Fruit fly (Drosophila melanogaster): ENCODE data around the gene jumu.

Gene jumu

DNA sequence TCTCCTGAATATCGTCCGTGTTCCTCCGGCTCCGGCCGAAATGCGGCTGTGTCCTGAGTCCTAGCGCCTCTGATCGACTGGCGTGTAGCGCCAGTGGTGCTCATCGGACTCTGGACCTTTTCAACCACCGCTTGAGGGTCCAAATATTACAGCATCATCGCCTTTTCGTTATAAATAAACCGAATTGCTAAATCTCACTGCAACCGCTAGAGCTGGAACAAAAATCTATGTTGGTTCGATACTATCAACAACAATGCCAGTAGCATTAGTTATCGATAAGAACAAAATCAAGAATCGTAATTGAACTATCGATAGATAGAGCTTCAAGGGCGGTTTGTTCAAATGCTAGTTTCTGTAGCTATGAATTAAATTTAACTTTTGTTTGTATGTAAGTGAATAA is 57.1 kb downstream of the jumu start, which contains the start of gene CG6325 (continued):
- no peak for TF ChIP-seq dmrt99B (tag; optimal IDR thresholded peaks at IDR 0.05)
- TF ChIP-seq HLH4C (GFP tag; IDR thresholded peaks at IDR 0.05; ENCODE audit: partially characterized antibody): peak; percentile 99
- no peak for TF ChIP-seq p53 (GFP tag; optimal IDR thresholded peaks at IDR 0.05)
- TF ChIP-seq CG7357 (GFP tag; IDR thresholded peaks at IDR 0.05): no peak
- no peak for TF ChIP-seq run (tag; optimal IDR thresholded peaks at IDR 0.05)
- no peak for TF ChIP-seq schlank (tag; optimal IDR thresholded peaks at IDR 0.05)
- TF ChIP-seq CG9727 (GFP tag; optimal IDR thresholded peaks at IDR 0.05): no peak
- no peak for TF ChIP-seq CG10431 (GFP tag; optimal IDR thresholded peaks at IDR 0.05)
- TF ChIP-seq fu2 (GFP tag; optimal IDR thresholded peaks at IDR 0.05): no peak
- no peak for TF ChIP-seq dm (GFP tag; optimal IDR thresholded peaks at IDR 0.05)
- TF ChIP-seq pb (GFP tag; optimal IDR thresholded peaks at IDR 0.05): no peak
- TF ChIP-seq pum (GFP tag; optimal IDR thresholded peaks at IDR 0.05): no peak
- no peak for TF ChIP-seq sim (GFP tag; IDR thresholded peaks at IDR 0.05)
- no peak for TF ChIP-seq lab (GFP tag; optimal IDR thresholded peaks at IDR 0.05)
- no peak for TF ChIP-seq ara (GFP tag; IDR thresholded peaks at IDR 0.05)
- peak; percentile 33; the same call in 1 of the 2 replicates for TF ChIP-seq bowl (GFP tag; IDR thresholded peaks at IDR 0.05)
- TF ChIP-seq lbe (GFP tag; optimal IDR thresholded peaks at IDR 0.05): peak; percentile 16
- TF ChIP-seq ro (GFP tag; IDR thresholded peaks at IDR 0.05): no peak
- no peak for TF ChIP-seq CG14050 (GFP tag; IDR thresholded peaks at IDR 0.05)
- TF ChIP-seq B-H2 (GFP tag; optimal IDR thresholded peaks at IDR 0.05): peak; percentile 16
- no peak for TF ChIP-seq ham (GFP tag; IDR thresholded peaks at IDR 0.05)
- no peak for TF ChIP-seq dimm (GFP tag; IDR thresholded peaks at IDR 0.05)
- no peak for TF ChIP-seq MTF-1 (GFP tag; optimal IDR thresholded peaks at IDR 0.05; ENCODE audit: borderline replicate concordance)
- TF ChIP-seq exex (tag; optimal IDR thresholded peaks at IDR 0.05): no peak
- TF ChIP-seq Sin3A (optimal IDR thresholded peaks at IDR 0.05): peak; percentile 10
- TF ChIP-seq zfh1 (GFP tag; IDR thresholded peaks at IDR 0.05): no peak
- TF ChIP-seq HLHmδ (GFP tag; optimal IDR thresholded peaks at IDR 0.05): no peak
- TF ChIP-seq CG3163 (GFP tag; optimal IDR thresholded peaks at IDR 0.05): no peak
- peak; percentile 98 for TF ChIP-seq hb (GFP tag; IDR thresholded peaks at IDR 0.05; ENCODE audit: partially characterized antibody)
- peak; percentile 33 for TF ChIP-seq CG10267 (tag; optimal IDR thresholded peaks at IDR 0.05)
- TF ChIP-seq peb (GFP tag; IDR thresholded peaks at IDR 0.05): no peak
- TF ChIP-seq CG10979 (tag; optimal IDR thresholded peaks at IDR 0.05): no peak
- no peak for TF ChIP-seq CG8388 (GFP tag; optimal IDR thresholded peaks at IDR 0.05)
- TF ChIP-seq CG6791 (GFP tag; IDR thresholded peaks at IDR 0.05; ENCODE audit: partially characterized antibody): peak; percentile 99
- no peak for TF ChIP-seq oc (tag; optimal IDR thresholded peaks at IDR 0.05)
- TF ChIP-seq jumu (GFP tag; optimal IDR thresholded peaks at IDR 0.05): no peak
- TF ChIP-seq CG12071 (GFP tag; optimal IDR thresholded peaks at IDR 0.05): no peak
- TF ChIP-seq CkIIα-i1 (GFP tag; IDR thresholded peaks at IDR 0.05): no peak
- TF ChIP-seq CG34422 (GFP tag; IDR thresholded peaks at IDR 0.05): no peak
- no peak for TF ChIP-seq CG10321 (GFP tag; IDR thresholded peaks at IDR 0.05)
- peak; percentile 59 for TF ChIP-seq MESR4 (GFP tag; optimal IDR thresholded peaks at IDR 0.05)
- no peak for TF ChIP-seq chn (GFP tag; optimal IDR thresholded peaks at IDR 0.05)
- no peak for TF ChIP-seq al (GFP tag; IDR thresholded peaks at IDR 0.05)
- peak; percentile 100 for TF ChIP-seq CG34224 (GFP tag; IDR thresholded peaks at IDR 0.05; ENCODE audit: partially characterized antibody)
- no peak for TF ChIP-seq fru (optimal IDR thresholded peaks at IDR 0.05)
- TF ChIP-seq z (GFP tag; IDR thresholded peaks at IDR 0.05): no peak
- TF ChIP-seq CG8944 (GFP tag; optimal IDR thresholded peaks at IDR 0.05): no peak
- TF ChIP-seq CG11696 (GFP tag; IDR thresholded peaks at IDR 0.05): no peak
- TF ChIP-seq Oaz (GFP tag; IDR thresholded peaks at IDR 0.05): no peak
- no peak for TF ChIP-seq tgo (GFP tag; IDR thresholded peaks at IDR 0.05)
- no peak for TF ChIP-seq zf30C (GFP tag; optimal IDR thresholded peaks at IDR 0.05)
- TF ChIP-seq h (optimal IDR thresholded peaks at IDR 0.05): no peak
- no peak; the same call in 2 of the 3 replicates for TF ChIP-seq ken (GFP tag; IDR thresholded peaks at IDR 0.05)
- TF ChIP-seq bcd (GFP tag; optimal IDR thresholded peaks at IDR 0.05): no peak
